Fruit fly (Drosophila melanogaster) whole organism, larva: ENCODE measurements around the gene CG31287.

Experiments
- noc ChIP-seq: fragments of 200-800 bp; sonication (Bioruptor generic); optimal IDR thresholded peaks from 3 replicates; lab custom pipeline; 2019; ENCODE audit warnings: missing biosample characterization, mild to moderate bottlenecking, missing genetic modification characterization, moderate library complexity

CG31287 gene

DNA sequence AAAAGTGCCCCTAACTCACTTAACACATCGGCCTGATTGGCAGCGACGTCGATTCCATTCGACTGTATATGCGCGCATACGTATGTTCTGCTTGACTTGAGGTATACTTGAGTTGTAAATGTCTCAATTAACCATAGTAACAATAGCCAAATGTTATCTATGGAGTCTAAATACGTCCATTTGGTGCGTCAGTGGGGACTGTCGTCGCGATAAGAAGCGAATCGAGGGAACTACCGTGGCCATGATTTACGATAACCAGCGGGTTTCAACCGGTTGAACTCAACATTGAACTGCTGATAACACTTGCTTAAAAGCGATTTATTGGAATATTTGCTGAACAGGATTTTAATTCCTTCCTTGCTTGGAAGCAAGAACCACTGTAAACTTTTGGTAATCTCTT is 12.4 kb upstream of the CG31287 start:
- no peak for TF ChIP-seq noc (tag; lab: Kevin White, UChicago)

DNA sequence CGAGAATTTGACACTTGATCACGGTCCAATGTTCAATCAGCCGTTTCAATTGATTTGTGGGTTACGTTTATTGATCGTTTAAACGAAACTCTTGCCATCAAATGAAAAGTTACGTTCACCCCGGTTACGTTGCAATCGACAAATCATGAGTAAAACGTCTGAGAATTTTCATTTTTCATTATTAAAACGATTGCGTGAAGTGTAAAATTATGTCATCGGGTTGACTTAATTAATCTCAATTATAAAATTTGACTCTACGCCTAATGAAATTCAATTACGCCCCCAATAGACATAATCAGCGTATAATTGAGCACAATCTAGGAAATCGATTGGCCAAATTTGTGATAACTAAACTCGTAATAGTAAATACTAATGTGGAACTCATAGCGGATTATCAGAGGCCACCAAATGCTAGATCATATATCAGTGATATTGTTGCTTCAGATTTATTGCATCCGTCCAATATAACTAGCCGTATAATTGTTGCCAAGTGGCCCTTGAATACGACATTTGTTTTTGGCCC is 2.6 kb upstream of the CG31287 start:
- TF ChIP-seq noc (tag; lab: Kevin White, UChicago), result peak; percentile 8

DNA sequence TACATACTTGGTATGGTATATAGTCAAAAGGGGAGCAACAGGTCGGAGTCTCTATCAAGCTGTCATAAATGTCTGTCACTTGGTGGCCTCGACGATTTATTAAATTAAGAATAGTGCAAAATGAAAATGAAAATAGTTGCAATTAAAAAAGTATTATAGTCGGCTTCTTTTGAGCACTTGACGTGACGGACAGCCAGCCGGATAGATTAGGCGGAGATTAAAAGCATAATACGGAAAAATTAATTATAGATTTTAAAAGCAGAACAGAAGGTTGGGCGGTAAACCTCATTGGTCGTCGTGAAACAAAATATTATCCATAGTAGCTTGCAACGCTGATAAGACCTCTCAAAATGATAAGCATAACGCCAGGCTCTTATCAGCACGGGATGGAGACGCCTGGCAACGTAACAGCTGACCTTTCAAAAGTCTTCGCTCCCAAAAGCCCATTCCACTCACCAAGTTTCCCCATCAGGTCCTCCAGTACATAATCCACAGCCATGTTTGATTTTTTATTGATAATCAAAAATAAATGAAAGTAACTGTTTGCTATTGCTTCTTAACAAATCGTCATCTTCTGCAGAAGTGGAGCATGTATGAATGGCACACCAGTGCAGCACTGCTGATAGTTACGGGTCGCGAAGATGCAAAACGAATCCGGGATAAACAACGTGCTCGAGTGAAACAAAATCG is 691 bp upstream of the CG31287 start:
- peak; percentile 70 for TF ChIP-seq noc (tag; lab: Kevin White, UChicago)

DNA sequence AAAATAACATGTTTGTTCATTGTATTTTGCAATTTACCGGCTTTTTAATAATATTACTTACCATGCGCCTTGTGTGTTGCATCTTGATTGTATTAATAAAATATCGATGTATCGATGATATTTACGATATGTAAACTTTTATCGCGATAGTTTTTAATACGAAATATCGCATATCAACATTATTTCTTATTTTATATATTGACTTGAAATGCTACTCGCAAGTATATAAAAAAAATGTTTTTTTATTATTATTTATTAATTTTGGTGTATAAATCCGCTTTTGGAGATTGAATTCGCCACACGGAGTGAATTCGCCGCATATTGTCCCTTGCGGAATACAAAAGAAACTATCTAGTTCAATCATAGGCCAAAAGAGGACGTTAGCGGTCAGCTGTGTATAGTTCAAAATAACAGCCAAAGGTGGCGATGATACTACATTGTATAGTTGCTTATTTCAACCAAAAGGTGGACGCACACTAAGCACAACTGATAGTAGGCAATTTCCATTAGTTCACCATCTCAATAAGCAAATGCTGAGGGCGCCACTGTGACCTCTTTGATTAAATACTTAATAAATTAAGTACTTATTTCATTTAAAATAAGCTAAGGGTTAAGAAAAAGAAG is 2.1 kb downstream of the CG31287 start, which contains the start of gene mtSSB:
mtSSB (minus strand) TSS at position 96 of the 624 bp plus-strand sequence.
- TF ChIP-seq noc (tag; lab: Kevin White, UChicago), result peak; percentile 21

DNA sequence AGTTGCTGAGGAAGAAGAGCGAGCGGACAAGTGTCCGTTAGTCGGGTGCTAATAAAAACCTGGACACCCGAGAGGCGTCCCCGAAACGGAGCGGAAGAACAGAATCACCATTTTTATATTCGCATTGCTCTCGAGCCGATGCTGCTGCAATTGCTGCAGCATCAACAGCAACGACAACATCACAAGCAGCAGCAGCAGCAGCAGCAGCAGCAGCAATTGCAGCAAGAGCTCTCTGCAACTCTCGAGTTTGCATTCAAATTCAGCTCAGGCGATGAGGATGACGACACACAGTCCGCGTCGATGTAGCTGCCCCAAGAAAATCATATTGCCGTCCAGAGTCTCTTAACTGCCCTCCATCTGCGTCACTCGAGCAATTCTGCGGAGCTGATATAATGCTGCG is 3.0 kb downstream of the CG31287 start:
- no peak for TF ChIP-seq noc (tag; lab: Kevin White, UChicago)

DNA sequence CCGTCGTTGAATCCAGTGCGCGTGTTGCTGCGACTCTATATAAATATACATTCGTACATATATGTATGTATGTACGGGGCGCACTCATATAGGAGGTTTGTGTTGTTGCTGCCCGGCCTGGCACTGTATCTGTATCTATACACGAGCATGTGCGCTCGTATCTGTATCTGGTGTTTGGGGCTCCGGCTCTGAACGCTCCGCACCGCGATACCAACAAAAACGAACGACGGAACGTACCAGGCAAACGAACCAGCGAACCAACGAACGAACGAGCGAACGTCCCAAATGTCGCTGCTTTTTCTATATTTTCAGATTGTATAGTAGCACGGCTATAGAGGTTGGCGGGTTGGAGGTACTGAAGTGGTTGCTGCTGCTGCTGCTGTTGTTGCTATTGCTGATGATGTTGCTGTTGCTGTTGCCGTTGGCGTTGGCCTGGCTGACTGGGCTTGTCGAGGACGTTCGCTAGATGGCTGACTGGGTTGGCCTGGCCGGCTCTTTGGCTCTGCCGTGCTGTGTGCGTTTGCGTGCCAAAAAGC is 4.0 kb downstream of the CG31287 start:
- peak; percentile 35 for TF ChIP-seq noc (tag; lab: Kevin White, UChicago)

DNA sequence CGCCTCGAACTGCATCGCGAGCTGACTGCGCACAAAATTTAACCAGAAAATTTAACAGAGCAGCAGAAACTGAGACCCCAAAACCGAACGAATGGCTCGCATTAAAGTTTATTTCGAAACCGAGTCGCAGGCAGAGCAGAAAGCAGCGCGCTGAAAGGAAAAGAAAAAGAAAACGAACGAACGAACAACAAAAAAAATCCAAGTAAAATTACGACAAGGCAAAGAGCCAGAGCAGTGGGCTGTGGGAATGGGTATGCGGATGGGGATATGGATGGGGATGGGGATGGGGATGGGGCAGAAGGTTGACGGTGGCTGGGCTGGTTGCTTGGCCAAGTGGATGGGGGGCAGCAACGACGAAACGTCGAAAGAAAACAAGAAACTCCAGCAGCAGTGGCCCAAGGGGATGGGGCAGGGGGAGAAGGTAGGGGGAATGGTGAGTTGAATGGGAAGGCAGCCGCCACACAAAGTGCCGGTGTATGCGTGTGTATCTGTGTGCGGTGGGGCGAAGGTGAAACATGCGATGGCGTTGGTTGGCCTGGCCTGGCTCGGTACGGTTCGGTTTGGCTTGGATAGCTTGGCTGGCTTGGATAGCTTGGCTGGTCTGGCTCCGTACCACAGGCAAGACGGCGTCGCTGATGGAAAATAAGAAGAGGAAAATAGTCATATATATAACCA is 5.1 kb downstream of the CG31287 start:
- TF ChIP-seq noc (tag; lab: Kevin White, UChicago), result no peak

DNA sequence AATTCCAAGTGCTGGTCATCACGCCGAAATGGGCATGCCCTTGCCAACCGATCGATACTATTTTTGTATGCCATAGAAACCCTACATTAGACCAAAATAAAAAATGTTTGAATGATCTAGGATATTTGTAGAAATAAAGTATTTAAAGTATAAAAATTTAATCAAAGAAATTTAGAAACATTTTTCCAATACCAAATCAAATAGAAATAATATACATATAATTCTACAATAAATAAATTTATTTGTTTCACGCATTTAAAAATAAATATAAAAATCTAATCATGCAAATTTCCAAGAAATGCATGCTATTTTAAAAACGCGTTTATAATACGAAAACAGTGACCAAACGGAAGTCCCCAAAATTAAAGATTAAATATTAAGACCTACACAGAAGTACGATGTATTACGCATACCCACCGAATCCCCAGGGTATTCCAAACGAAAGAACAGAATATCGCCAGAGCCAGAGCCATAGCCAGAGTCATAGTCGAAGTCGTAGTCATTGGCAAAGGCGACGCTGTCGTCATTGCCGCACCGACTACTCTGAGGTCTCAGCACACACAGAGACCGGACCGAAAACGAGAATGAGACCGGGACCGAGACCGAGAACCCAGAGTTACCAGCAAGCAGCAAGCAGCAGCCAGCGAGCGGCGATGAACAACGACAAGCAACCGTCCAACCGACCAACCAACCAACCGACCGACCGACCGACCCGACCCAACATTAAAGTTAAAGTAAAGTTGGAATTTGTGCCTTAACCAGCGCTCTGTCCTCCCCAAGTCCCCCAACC is 5.9 kb downstream of the CG31287 start:
- peak; percentile 36 for TF ChIP-seq noc (tag; lab: Kevin White, UChicago)

DNA sequence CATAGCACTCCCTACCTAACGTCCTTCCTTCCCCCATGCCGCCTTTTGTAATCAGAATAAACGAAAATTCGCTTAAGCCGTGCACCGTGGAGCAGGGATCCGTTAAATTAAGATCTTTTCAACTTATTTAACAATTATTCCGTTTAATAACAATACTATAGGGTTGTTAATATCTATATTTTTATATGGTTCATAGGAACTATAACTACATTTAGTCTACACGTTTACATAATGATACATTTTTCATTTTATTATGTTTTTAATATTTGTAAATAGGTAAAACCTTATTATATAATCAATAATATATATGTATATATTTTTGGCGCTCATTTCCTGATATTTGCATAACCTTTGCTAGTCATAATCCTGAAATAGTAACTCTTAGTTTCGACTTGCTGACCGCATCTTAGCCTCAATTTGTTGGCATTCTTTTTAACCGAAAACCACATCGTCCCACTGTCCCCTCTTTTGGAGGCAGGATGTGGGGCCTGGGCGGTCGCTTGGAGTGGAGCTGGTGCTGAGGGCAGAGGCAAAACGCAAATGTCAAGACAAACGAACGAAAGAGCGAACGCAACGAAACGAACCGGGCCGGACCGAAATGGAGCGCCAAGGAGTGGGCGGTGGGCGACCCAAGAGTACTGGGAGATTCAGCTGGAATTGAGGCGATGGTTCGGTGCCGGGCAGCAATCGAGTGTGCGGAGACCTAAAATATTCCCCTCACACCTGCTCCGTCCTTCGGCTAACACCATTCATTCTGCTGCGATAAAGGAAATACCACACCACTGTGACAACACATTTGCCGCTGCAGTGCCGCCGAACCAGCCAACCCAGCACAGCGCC is 6.8 kb downstream of the CG31287 start:
- no peak for TF ChIP-seq noc (tag; lab: Kevin White, UChicago)

DNA sequence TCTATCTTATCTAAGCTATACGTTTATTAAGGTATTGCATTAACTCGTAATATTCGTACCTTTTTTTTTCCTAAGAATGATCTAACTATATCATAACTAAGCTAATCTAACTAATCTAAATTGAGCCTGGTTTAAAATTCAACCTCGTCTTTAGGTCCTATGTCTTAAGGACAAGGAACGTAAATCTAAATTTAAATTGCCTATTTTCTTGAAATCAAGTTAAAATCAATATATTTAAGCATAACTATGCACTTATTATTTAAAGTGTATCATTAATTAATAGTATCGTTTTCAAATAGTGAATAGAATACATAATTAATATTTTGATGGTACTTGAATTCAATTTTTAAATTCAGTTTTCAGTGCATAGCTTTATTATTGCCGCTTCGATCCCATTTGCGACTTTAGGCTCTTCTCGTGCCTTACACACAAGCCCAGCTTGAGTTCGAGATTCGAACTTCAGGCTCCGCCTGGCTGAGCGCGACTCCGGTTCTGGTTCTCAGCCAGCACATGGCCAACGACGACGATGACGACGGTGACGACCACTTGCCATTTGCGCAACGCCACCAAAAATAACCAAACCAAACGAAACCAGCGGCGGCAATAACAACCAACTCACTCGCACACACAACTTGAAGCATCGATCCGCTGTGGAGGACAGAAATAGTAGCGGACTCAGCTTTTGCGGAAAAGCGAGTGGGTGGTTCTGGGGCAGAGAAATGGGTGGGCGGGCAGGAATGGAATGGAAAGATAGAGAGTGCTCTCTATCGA is 7.8 kb downstream of the CG31287 start:
- no peak for TF ChIP-seq noc (tag; lab: Kevin White, UChicago)

DNA sequence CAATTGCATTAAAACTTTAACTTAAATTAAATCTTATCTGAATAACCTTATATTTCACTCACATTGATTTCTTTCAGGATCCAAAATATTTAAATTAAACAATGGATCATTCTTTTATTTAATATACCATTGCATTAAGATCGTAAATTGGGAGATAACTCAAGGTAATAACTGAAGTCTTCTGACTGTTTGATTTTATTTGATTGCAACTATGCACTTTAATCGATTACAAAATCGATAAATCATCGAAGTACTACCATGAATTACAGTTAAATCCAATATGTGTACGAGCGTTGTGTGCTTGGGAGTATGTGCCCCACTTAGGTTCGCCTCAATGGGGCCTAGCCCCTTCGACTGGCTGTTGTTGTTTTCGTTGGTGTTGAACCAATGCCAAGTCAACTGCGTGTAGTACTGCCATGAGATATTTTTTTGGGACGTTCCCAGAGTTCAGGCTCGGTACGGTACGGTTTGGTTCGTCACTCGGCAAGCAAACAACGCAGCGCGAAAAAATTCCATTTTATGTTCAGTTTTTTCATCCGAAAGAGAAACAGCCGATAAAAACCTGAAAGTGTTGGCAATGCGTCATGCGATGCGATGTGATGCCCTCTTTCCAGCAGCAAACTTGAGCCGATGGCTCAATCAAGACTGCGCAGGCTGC is 8.8 kb downstream of the CG31287 start:
- TF ChIP-seq noc (tag; lab: Kevin White, UChicago), result no peak

DNA sequence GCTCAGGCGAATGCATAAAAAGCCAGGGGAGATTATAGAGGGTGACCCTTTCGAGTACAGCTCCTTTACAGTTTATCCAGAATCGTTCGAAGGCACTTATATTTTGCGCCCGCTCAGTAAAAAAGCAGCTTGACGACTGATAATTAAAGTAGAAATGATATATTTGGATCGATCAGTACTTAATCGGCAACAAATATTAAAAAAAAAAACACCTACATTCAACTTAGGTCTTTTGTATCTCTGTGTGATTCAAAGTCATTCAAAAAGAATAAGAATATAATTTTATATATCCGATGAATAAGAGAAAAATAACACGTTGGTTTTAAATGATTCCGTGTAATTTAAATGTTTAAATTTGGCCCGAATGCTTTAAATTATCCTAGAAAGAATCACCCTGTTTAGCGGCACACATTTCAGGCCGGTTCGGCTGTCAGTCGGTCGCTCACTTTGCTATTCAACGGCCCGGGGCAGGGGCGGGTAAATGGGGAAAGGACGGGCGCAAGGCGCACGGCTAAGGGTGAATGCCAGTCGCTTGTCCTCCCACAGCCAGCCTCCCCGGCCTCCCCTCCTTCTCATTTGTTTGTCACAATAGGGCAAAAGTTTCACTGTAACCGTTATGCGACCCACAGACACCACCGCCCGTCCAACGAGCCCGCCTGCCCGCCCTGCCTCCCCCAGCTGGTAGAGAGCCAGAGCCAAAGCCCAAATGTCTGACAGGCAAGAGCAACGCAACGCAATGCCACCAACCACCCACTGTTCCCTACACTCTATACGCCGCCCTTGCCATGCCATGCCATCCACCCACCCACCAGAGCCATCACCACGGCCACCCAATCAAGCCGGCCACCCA is 9.9 kb downstream of the CG31287 start:
- TF ChIP-seq noc (tag; lab: Kevin White, UChicago), result no peak
